Worm (Caenorhabditis elegans) whole organism, late embryonic: ENCODE results near the gene ZK121.2.

Source experiments
- C08G9.2 ChIP-seq: sonication (generic microtip); optimal IDR thresholded peaks from 2 replicates; lab custom pipeline; 2016; ENCODE audit warnings: mild to moderate bottlenecking, missing genetic modification characterization, moderate library complexity, missing compliant biosample characterization
- C38D4.7 ChIP-seq: fragments of 200-800 bp; sonication (Bioruptor generic); optimal IDR thresholded peaks from 2 replicates; lab custom pipeline; 2018; ENCODE audit warnings: mild to moderate bottlenecking, missing genetic modification characterization, moderate library complexity, missing compliant biosample characterization
- F13H6.1 ChIP-seq: sonication (generic microtip); optimal IDR thresholded peaks from 2 replicates; lab custom pipeline; 2016; ENCODE audit warnings: missing genetic modification characterization, missing compliant biosample characterization
- K09A11.1 ChIP-seq: sonication (generic microtip); optimal IDR thresholded peaks from 2 replicates; lab custom pipeline; 2017; ENCODE audit warnings: antibody characterized with exemption, mild to moderate bottlenecking, missing genetic modification characterization, missing compliant biosample characterization; ENCODE audit not compliant: insufficient read depth
- Y22D7AL.16 ChIP-seq: sonication (generic microtip); optimal IDR thresholded peaks from 2 replicates; lab custom pipeline; 2016; ENCODE audit warnings: missing genetic modification characterization, missing compliant biosample characterization
- ahr-1 ChIP-seq: sonication (generic microtip); optimal IDR thresholded peaks from 2 replicates; lab custom pipeline; 2016; ENCODE audit warnings: missing genetic modification characterization, missing compliant biosample characterization
- ama-1 ChIP-seq: fragments of 150-350 bp; optimal IDR thresholded peaks from 2 replicates; lab custom pipeline; 2014
- ceh-14 ChIP-seq: sonication (generic microtip); optimal IDR thresholded peaks from 2 replicates; lab custom pipeline; 2016; ENCODE audit warnings: missing genotype, missing genetic modification characterization, missing compliant biosample characterization
- ceh-18 ChIP-seq: sonication (generic microtip); optimal IDR thresholded peaks from 2 replicates; lab custom pipeline; 2016; ENCODE audit warnings: missing genetic modification characterization, missing compliant biosample characterization
- ceh-19 ChIP-seq: fragments of 200-800 bp; sonication (Bioruptor generic); optimal IDR thresholded peaks from 2 replicates; lab custom pipeline; 2018; ENCODE audit warnings: mild to moderate bottlenecking, missing genetic modification characterization, missing compliant biosample characterization
- ceh-2 ChIP-seq: sonication (generic microtip); optimal IDR thresholded peaks from 2 replicates; lab custom pipeline; 2016; ENCODE audit warnings: missing genotype, missing genetic modification characterization, missing compliant biosample characterization
- ceh-31 ChIP-seq: sonication (generic microtip); optimal IDR thresholded peaks from 2 replicates; lab custom pipeline; 2016; ENCODE audit warnings: missing genetic modification characterization, missing compliant biosample characterization
- ceh-34 ChIP-seq: sonication (generic microtip); optimal IDR thresholded peaks from 2 replicates; lab custom pipeline; 2016; ENCODE audit warnings: mild to moderate bottlenecking, missing genetic modification characterization, missing compliant biosample characterization
- ceh-45 ChIP-seq: fragments of 200-800 bp; sonication (Bioruptor generic); IDR thresholded peaks from 2 replicates; pipeline ENCODE4 v1.3.6; 2022; ENCODE audit warnings: missing genetic modification reagents, missing genetic modification characterization, missing compliant biosample characterization
- ceh-48 ChIP-seq: sonication (generic microtip); optimal IDR thresholded peaks from 2 replicates; lab custom pipeline; 2016; ENCODE audit warnings: missing genetic modification characterization, inconsistent platforms, missing compliant biosample characterization
- dmd-4 ChIP-seq: sonication (generic microtip); optimal IDR thresholded peaks from 2 replicates; lab custom pipeline; 2016; ENCODE audit warnings: borderline replicate concordance, missing genetic modification characterization, missing compliant biosample characterization
- elt-2 ChIP-seq: sonication (generic microtip); optimal IDR thresholded peaks from 2 replicates; lab custom pipeline; 2016; ENCODE audit warnings: missing genetic modification reagents, missing genetic modification characterization, missing compliant biosample characterization
- elt-4 ChIP-seq: sonication (generic microtip); optimal IDR thresholded peaks from 2 replicates; lab custom pipeline; 2016; ENCODE audit warnings: missing genetic modification characterization, missing compliant biosample characterization
- ets-4 ChIP-seq: sonication (generic microtip); optimal IDR thresholded peaks from 2 replicates; lab custom pipeline; 2016; ENCODE audit warnings: missing genetic modification characterization, missing compliant biosample characterization
- fax-1 ChIP-seq: sonication (generic microtip); optimal IDR thresholded peaks from 2 replicates; lab custom pipeline; 2016; ENCODE audit warnings: missing genotype, missing genetic modification characterization, missing compliant biosample characterization
- fkh-10 ChIP-seq: fragments of 150-350 bp; optimal IDR thresholded peaks from 2 replicates; lab custom pipeline; 2014; ENCODE audit warnings: missing biosample characterization, missing genetic modification reagents, missing genetic modification characterization
- fkh-6 ChIP-seq: sonication (generic microtip); optimal IDR thresholded peaks from 2 replicates; lab custom pipeline; 2016; ENCODE audit warnings: missing genetic modification characterization, missing compliant biosample characterization
- hlh-15 ChIP-seq: sonication (generic microtip); optimal IDR thresholded peaks from 2 replicates; lab custom pipeline; 2016; ENCODE audit warnings: missing genetic modification characterization, missing compliant biosample characterization
- hlh-30 ChIP-seq: sonication (generic microtip); optimal IDR thresholded peaks from 2 replicates; lab custom pipeline; 2017; ENCODE audit warnings: antibody characterized with exemption, missing genetic modification characterization, missing compliant biosample characterization; ENCODE audit not compliant: insufficient read depth
- hlh-6 ChIP-seq: sonication (generic microtip); optimal IDR thresholded peaks from 2 replicates; lab custom pipeline; 2016; ENCODE audit warnings: missing genotype, missing genetic modification characterization, missing compliant biosample characterization
- hlh-8 ChIP-seq: sonication (generic microtip); optimal IDR thresholded peaks from 2 replicates; lab custom pipeline; 2016; ENCODE audit warnings: missing genotype, missing genetic modification characterization, missing compliant biosample characterization
- lim-6 ChIP-seq: sonication (generic microtip); optimal IDR thresholded peaks from 2 replicates; lab custom pipeline; 2016; ENCODE audit warnings: missing genetic modification characterization, missing compliant biosample characterization
- lin-11 ChIP-seq: fragments of 200-800 bp; sonication (Bioruptor generic); optimal IDR thresholded peaks from 2 replicates; lab custom pipeline; 2018; ENCODE audit warnings: mild to moderate bottlenecking, missing genetic modification characterization, missing compliant biosample characterization
- madf-2 ChIP-seq: sonication (generic microtip); optimal IDR thresholded peaks from 2 replicates; lab custom pipeline; 2017; ENCODE audit warnings: missing genetic modification characterization, missing compliant biosample characterization
- mec-3 ChIP-seq: sonication (generic microtip); optimal IDR thresholded peaks from 2 replicates; lab custom pipeline; 2016; ENCODE audit warnings: borderline replicate concordance, missing genetic modification characterization, missing compliant biosample characterization
- npax-4 ChIP-seq: sonication (generic microtip); optimal IDR thresholded peaks from 2 replicates; lab custom pipeline; 2016; ENCODE audit warnings: missing genetic modification characterization, missing compliant biosample characterization
- odd-2 ChIP-seq: sonication (generic microtip); optimal IDR thresholded peaks from 2 replicates; lab custom pipeline; 2017; ENCODE audit warnings: antibody characterized with exemption, mild to moderate bottlenecking, missing genetic modification characterization, missing compliant biosample characterization
- pqm-1 ChIP-seq: sonication (generic microtip); optimal IDR thresholded peaks from 2 replicates; lab custom pipeline; 2016; ENCODE audit warnings: missing genetic modification characterization, missing compliant biosample characterization
- pros-1 ChIP-seq: fragments of 150-350 bp; optimal IDR thresholded peaks from 2 replicates; lab custom pipeline; 2014; ENCODE audit warnings: missing biosample characterization, missing genetic modification reagents, missing genetic modification characterization
- ref-2 ChIP-seq: sonication (generic microtip); optimal IDR thresholded peaks from 2 replicates; lab custom pipeline; 2016; ENCODE audit warnings: missing genetic modification characterization, missing compliant biosample characterization
- rnt-1 ChIP-seq: sonication (generic microtip); optimal IDR thresholded peaks from 2 replicates; lab custom pipeline; 2016; ENCODE audit warnings: missing genetic modification characterization, missing compliant biosample characterization
- sdc-2 ChIP-seq: sonication (generic microtip); optimal IDR thresholded peaks from 2 replicates; lab custom pipeline; 2016; ENCODE audit warnings: missing genotype, missing genetic modification characterization, missing compliant biosample characterization
- sox-2 ChIP-seq: fragments of 200-800 bp; sonication (Bioruptor generic); IDR thresholded peaks from 2 replicates; pipeline ENCODE4 v1.3.6; 2022; ENCODE audit warnings: missing genetic modification reagents, missing genetic modification characterization, missing compliant biosample characterization
- syd-9 ChIP-seq: sonication (generic microtip); optimal IDR thresholded peaks from 2 replicates; lab custom pipeline; 2016; ENCODE audit warnings: mild to moderate bottlenecking, missing genetic modification characterization, moderate library complexity, missing compliant biosample characterization
- tbx-2 ChIP-seq: sonication (generic microtip); optimal IDR thresholded peaks from 2 replicates; lab custom pipeline; 2016; ENCODE audit warnings: missing genetic modification characterization, missing compliant biosample characterization
- tbx-7 ChIP-seq: sonication (generic microtip); optimal IDR thresholded peaks from 2 replicates; lab custom pipeline; 2016; ENCODE audit warnings: missing genotype, missing genetic modification characterization, missing compliant biosample characterization
- ttx-3 ChIP-seq: sonication (generic microtip); optimal IDR thresholded peaks from 2 replicates; lab custom pipeline; 2016; ENCODE audit warnings: missing genetic modification reagents, missing genetic modification characterization, missing compliant biosample characterization
- unc-3 ChIP-seq, 2 experiments: fragments of 200-800 bp in 1 of 2; sonication (Bioruptor generic) in 1 of 2; sonication (generic microtip) in 1 of 2; conservative IDR thresholded peaks in 1 of 2; optimal IDR thresholded peaks in 1 of 2; 2 replicates each; pipeline versions ENCODE4 v1.3.6 to Lab custom; 2016 to 2022; ENCODE audit warnings: missing compliant biosample characterization in 2 of 2, missing genetic modification characterization in 2 of 2, missing genetic modification reagents in 1 of 2
- unc-42 ChIP-seq: sonication (generic microtip); optimal IDR thresholded peaks from 2 replicates; lab custom pipeline; 2016; ENCODE audit warnings: missing genotype, missing genetic modification characterization, missing compliant biosample characterization
- unc-55 ChIP-seq: sonication (generic microtip); optimal IDR thresholded peaks from 2 replicates; lab custom pipeline; 2017; ENCODE audit warnings: missing biosample characterization, missing genetic modification reagents, missing genetic modification characterization
- unc-86 ChIP-seq: sonication (generic microtip); optimal IDR thresholded peaks from 2 replicates; lab custom pipeline; 2016; ENCODE audit warnings: missing genetic modification characterization, missing compliant biosample characterization
- zip-5 ChIP-seq: sonication (generic microtip); optimal IDR thresholded peaks from 2 replicates; lab custom pipeline; 2016; ENCODE audit warnings: missing genetic modification characterization, missing compliant biosample characterization

Gene ZK121.2

ce11 chrIII:5344561-5344960 lies 3.1 kb downstream of the ZK121.2 start:
- TF ChIP-seq madf-2 (tag; lab: Kevin White, UChicago): no peak
- no peak for TF ChIP-seq ceh-45 (GFP tag; lab: Robert Waterston, UW)
- TF ChIP-seq fkh-10: no peak

ce11 chrIII:5346017-5346416 lies 4.5 kb downstream of the ZK121.2 start, which contains the start of gene glrx-21:
glrx-21 (minus strand) TSS chrIII:5346117.
- TF ChIP-seq dmd-4 (tag; lab: Kevin White, UChicago) (no peak), rnt-1 (tag; lab: Kevin White, UChicago) (no peak), elt-4 (tag; lab: Kevin White, UChicago) (no peak), unc-3 (GFP tag; conservative IDR thresholded peaks at IDR 0.05; lab: Robert Waterston, UW) (no peak), unc-3 (tag; optimal IDR thresholded peaks at IDR 0.05; lab: Kevin White, UChicago) (no peak), hlh-30 (tag; lab: Kevin White, UChicago) (no peak), lin-11 (tag; lab: Kevin White, UChicago) (no peak), syd-9 (tag; lab: Kevin White, UChicago) (no peak), ceh-14 (no peak), madf-2 (tag; lab: Kevin White, UChicago) (no peak), sox-2 (no peak), ahr-1 (tag; lab: Kevin White, UChicago) (no peak), hlh-15 (tag; lab: Kevin White, UChicago) (no peak)

- TF ChIP-seq fkh-6 (tag; lab: Kevin White, UChicago) (no peak), elt-2 (peak; percentile 51), pqm-1 (tag; lab: Kevin White, UChicago) (peak; percentile 24), ceh-34 (peak; percentile 40), odd-2 (tag; lab: Kevin White, UChicago) (no peak), ceh-2 (tag; lab: Kevin White, UChicago) (peak; percentile 97), hlh-15 (tag; lab: Kevin White, UChicago) (peak; percentile 34), zip-5 (peak; percentile 69), unc-42 (peak; percentile 20), lim-6 (tag; lab: Kevin White, UChicago) (peak; percentile 64), C08G9.2 (tag; lab: Kevin White, UChicago) (peak; percentile 99), F13H6.1 (peak; percentile 86), C38D4.7 (GFP tag; lab: Kevin White, UChicago) (no peak), ceh-31 (tag; lab: Kevin White, UChicago) (peak; percentile 96), ama-1 (lab: Kevin White, UChicago) (no peak), sdc-2 (tag; lab: Kevin White, UChicago) (peak; percentile 53), ahr-1 (tag; lab: Kevin White, UChicago) (peak; percentile 10), ceh-18 (tag; lab: Kevin White, UChicago) (peak; percentile 10), ceh-14 (peak; percentile 31), dmd-4 (tag; lab: Kevin White, UChicago) (peak; percentile 14), Y22D7AL.16 (tag; lab: Kevin White, UChicago) (no peak), ref-2 (tag; lab: Kevin White, UChicago) (peak; percentile 75), mec-3 (tag; lab: Kevin White, UChicago) (peak; percentile 58), tbx-2 (tag; lab: Kevin White, UChicago) (peak; percentile 92), K09A11.1 (tag; lab: Kevin White, UChicago) (no peak), fkh-10 (no peak), hlh-6 (peak; percentile 34), tbx-7 (tag; lab: Kevin White, UChicago) (peak; percentile 92), ceh-48 (tag; lab: Kevin White, UChicago) (no peak), unc-3 (GFP tag; conservative IDR thresholded peaks at IDR 0.05; lab: Robert Waterston, UW) (peak; percentile 37; the same call in 1 of the 2 replicates), unc-3 (tag; optimal IDR thresholded peaks at IDR 0.05; lab: Kevin White, UChicago) (no peak), hlh-30 (tag; lab: Kevin White, UChicago) (no peak), ttx-3 (peak; percentile 10), pros-1 (tag; lab: Kevin White, UChicago) (peak; percentile 26), ceh-19 (GFP tag; lab: Kevin White, UChicago) (peak; percentile 4), unc-86 (peak; percentile 11), npax-4 (tag; lab: Kevin White, UChicago) (no peak), ets-4 (peak; percentile 100), hlh-8 (tag; lab: Kevin White, UChicago) (peak; percentile 83), rnt-1 (tag; lab: Kevin White, UChicago) (peak; percentile 74), fax-1 (tag; lab: Kevin White, UChicago) (peak; percentile 70), unc-55 (GFP tag; lab: Kevin White, UChicago) (no peak)
These were observed 7.8 kb downstream of the ZK121.2 start, which contains the start of gene thoc-5 for ce11 chrIII:5349250-5349649. thoc-5 (minus strand) TSS chrIII:5349401.
